Worm (Caenorhabditis elegans): ENCODE results near the gene gly-6.

DNA sequence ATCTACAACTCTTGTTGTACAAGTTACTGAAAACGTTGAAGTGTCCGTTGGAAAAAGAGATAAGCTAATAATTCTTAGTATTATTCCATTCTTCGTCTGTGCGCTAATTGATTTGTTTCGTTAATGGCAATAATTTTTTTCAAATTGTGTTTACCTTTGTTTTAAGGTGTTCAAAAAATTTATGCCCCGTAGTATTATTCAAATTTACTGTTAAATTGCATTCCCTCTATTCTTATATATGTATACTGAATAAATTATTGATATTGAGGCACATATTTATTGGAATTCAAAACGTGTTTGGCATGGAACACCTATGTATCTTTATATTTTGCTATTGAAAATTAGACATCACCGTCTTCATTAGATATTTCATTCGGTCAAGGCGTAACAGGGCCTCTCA is 43.8 kb upstream of the gly-6 start, which contains the start of gene pals-26:
- TF ChIP-seq unc-55 (GFP tag; optimal IDR thresholded peaks at IDR 0.05) (no peak), F13H6.1 (tag; optimal IDR thresholded peaks at IDR 0.05) (no peak), tbx-2 (tag; optimal IDR thresholded peaks at IDR 0.05) (no peak), pat-9 (tag; optimal IDR thresholded peaks at IDR 0.05) (no peak)
